Worm (Caenorhabditis elegans) whole organism, late embryonic: ENCODE measurements around the gene bath-47.
"Not testable (repeated sequence)": the region's sequence is repeated elsewhere in the genome, so short reads cannot be mapped to it uniquely, and the experiment has no call there.

Experiments used
- K02D7.2 ChIP-seq: sonication (generic microtip); optimal IDR thresholded peaks from 2 replicates; lab custom pipeline; 2017; ENCODE audit warnings: mild to moderate bottlenecking, missing genetic modification characterization, missing compliant biosample characterization
- T23F11.4 ChIP-seq: fragments of 200-800 bp; sonication (Bioruptor generic); optimal IDR thresholded peaks from 2 replicates; lab custom pipeline; 2018; ENCODE audit warnings: mild to moderate bottlenecking, missing genetic modification characterization, missing compliant biosample characterization
- ahr-1 ChIP-seq: sonication (generic microtip); optimal IDR thresholded peaks from 2 replicates; lab custom pipeline; 2016; ENCODE audit warnings: missing genetic modification characterization, missing compliant biosample characterization
- ceh-14 ChIP-seq: sonication (generic microtip); optimal IDR thresholded peaks from 2 replicates; lab custom pipeline; 2016; ENCODE audit warnings: missing genotype, missing genetic modification characterization, missing compliant biosample characterization
- ceh-18 ChIP-seq: sonication (generic microtip); optimal IDR thresholded peaks from 2 replicates; lab custom pipeline; 2016; ENCODE audit warnings: missing genetic modification characterization, missing compliant biosample characterization
- ceh-19 ChIP-seq: fragments of 200-800 bp; sonication (Bioruptor generic); optimal IDR thresholded peaks from 2 replicates; lab custom pipeline; 2018; ENCODE audit warnings: mild to moderate bottlenecking, missing genetic modification characterization, missing compliant biosample characterization
- ceh-24 ChIP-seq: sonication (generic microtip); optimal IDR thresholded peaks from 2 replicates; lab custom pipeline; 2016; ENCODE audit warnings: mild to moderate bottlenecking, missing genetic modification characterization, missing compliant biosample characterization
- ceh-30 ChIP-seq: fragments of 150-350 bp; optimal IDR thresholded peaks from 2 replicates; lab custom pipeline; 2014; ENCODE audit warnings: missing biosample characterization, missing genetic modification characterization
- ceh-31 ChIP-seq: sonication (generic microtip); optimal IDR thresholded peaks from 2 replicates; lab custom pipeline; 2016; ENCODE audit warnings: missing genetic modification characterization, missing compliant biosample characterization
- ceh-34 ChIP-seq: sonication (generic microtip); optimal IDR thresholded peaks from 2 replicates; lab custom pipeline; 2016; ENCODE audit warnings: mild to moderate bottlenecking, missing genetic modification characterization, missing compliant biosample characterization
- ceh-45 ChIP-seq: fragments of 200-800 bp; sonication (Bioruptor generic); IDR thresholded peaks from 2 replicates; pipeline ENCODE4 v1.3.6; 2022; ENCODE audit warnings: missing genetic modification reagents, missing genetic modification characterization, missing compliant biosample characterization
- ceh-48 ChIP-seq: sonication (generic microtip); optimal IDR thresholded peaks from 2 replicates; lab custom pipeline; 2016; ENCODE audit warnings: missing genetic modification characterization, inconsistent platforms, missing compliant biosample characterization
- ceh-9 ChIP-seq: sonication (generic microtip); optimal IDR thresholded peaks from 2 replicates; lab custom pipeline; 2016; ENCODE audit warnings: mild to moderate bottlenecking, missing genetic modification characterization, inconsistent platforms, missing compliant biosample characterization
- elt-4 ChIP-seq: sonication (generic microtip); optimal IDR thresholded peaks from 2 replicates; lab custom pipeline; 2016; ENCODE audit warnings: missing genetic modification characterization, missing compliant biosample characterization
- ets-4 ChIP-seq: sonication (generic microtip); optimal IDR thresholded peaks from 2 replicates; lab custom pipeline; 2016; ENCODE audit warnings: missing genetic modification characterization, missing compliant biosample characterization
- fax-1 ChIP-seq: sonication (generic microtip); optimal IDR thresholded peaks from 2 replicates; lab custom pipeline; 2016; ENCODE audit warnings: missing genotype, missing genetic modification characterization, missing compliant biosample characterization
- fkh-10 ChIP-seq: fragments of 150-350 bp; optimal IDR thresholded peaks from 2 replicates; lab custom pipeline; 2014; ENCODE audit warnings: missing biosample characterization, missing genetic modification reagents, missing genetic modification characterization
- fkh-6 ChIP-seq: sonication (generic microtip); optimal IDR thresholded peaks from 2 replicates; lab custom pipeline; 2016; ENCODE audit warnings: missing genetic modification characterization, missing compliant biosample characterization
- hlh-13 ChIP-seq: fragments of 200-800 bp; sonication (Bioruptor generic); optimal IDR thresholded peaks from 2 replicates; lab custom pipeline; 2018; ENCODE audit warnings: mild to moderate bottlenecking, missing genetic modification characterization, missing compliant biosample characterization
- madf-2 ChIP-seq: sonication (generic microtip); optimal IDR thresholded peaks from 2 replicates; lab custom pipeline; 2017; ENCODE audit warnings: missing genetic modification characterization, missing compliant biosample characterization
- nfya-1 ChIP-seq: sonication (generic microtip); optimal IDR thresholded peaks from 2 replicates; lab custom pipeline; 2017; ENCODE audit warnings: missing genetic modification characterization, mild to moderate bottlenecking, missing compliant biosample characterization, antibody characterized with exemption, moderate library complexity
- nhr-11 ChIP-seq: fragments of 150-350 bp; optimal IDR thresholded peaks from 2 replicates; lab custom pipeline; 2014; ENCODE audit warnings: missing biosample characterization, missing genetic modification characterization
- nhr-232 ChIP-seq: sonication (generic microtip); optimal IDR thresholded peaks from 2 replicates; lab custom pipeline; 2016; ENCODE audit warnings: missing genetic modification characterization, missing compliant biosample characterization
- npax-4 ChIP-seq: sonication (generic microtip); optimal IDR thresholded peaks from 2 replicates; lab custom pipeline; 2016; ENCODE audit warnings: missing genetic modification characterization, missing compliant biosample characterization
- pag-3 ChIP-seq: sonication (generic microtip); optimal IDR thresholded peaks from 2 replicates; lab custom pipeline; 2016; ENCODE audit warnings: missing compliant biosample characterization, missing genetic modification characterization, borderline replicate concordance
- pha-2 ChIP-seq: sonication (generic microtip); optimal IDR thresholded peaks from 2 replicates; lab custom pipeline; 2017; ENCODE audit warnings: mild to moderate bottlenecking, missing genetic modification characterization, missing compliant biosample characterization
- rnt-1 ChIP-seq: sonication (generic microtip); optimal IDR thresholded peaks from 2 replicates; lab custom pipeline; 2016; ENCODE audit warnings: missing genetic modification characterization, missing compliant biosample characterization
- sdc-2 ChIP-seq: sonication (generic microtip); optimal IDR thresholded peaks from 2 replicates; lab custom pipeline; 2016; ENCODE audit warnings: missing genotype, missing genetic modification characterization, missing compliant biosample characterization
- sox-4 ChIP-seq: sonication (generic microtip); optimal IDR thresholded peaks from 2 replicates; lab custom pipeline; 2017; ENCODE audit warnings: mild to moderate bottlenecking, missing genetic modification characterization, inconsistent platforms, missing compliant biosample characterization
- tbx-2 ChIP-seq: sonication (generic microtip); optimal IDR thresholded peaks from 2 replicates; lab custom pipeline; 2016; ENCODE audit warnings: missing genetic modification characterization, missing compliant biosample characterization
- unc-3 ChIP-seq, 2 experiments: fragments of 200-800 bp in 1 of 2; sonication (Bioruptor generic) in 1 of 2; sonication (generic microtip) in 1 of 2; conservative IDR thresholded peaks in 1 of 2; optimal IDR thresholded peaks in 1 of 2; 2 replicates each; pipeline versions ENCODE4 v1.3.6 to Lab custom; 2016 to 2022; ENCODE audit warnings: missing compliant biosample characterization in 2 of 2, missing genetic modification characterization in 2 of 2, missing genetic modification reagents in 1 of 2
- unc-42 ChIP-seq: sonication (generic microtip); optimal IDR thresholded peaks from 2 replicates; lab custom pipeline; 2016; ENCODE audit warnings: missing genotype, missing genetic modification characterization, missing compliant biosample characterization

The bath-47 gene

ce11 chrII:1627783-1628182, 26.2 kb downstream of the bath-47 start, which contains the start of gene C08E3.15:
C08E3.15 (minus strand) TSS chrII:1627883.
- TF ChIP-seq ahr-1 (tag; lab: Kevin White, UChicago); ceh-24 (tag; lab: Kevin White, UChicago); hlh-13 (GFP tag; lab: Kevin White, UChicago): not testable (repeated sequence)

- TF ChIP-seq ceh-19 (GFP tag; lab: Kevin White, UChicago); fkh-10 (GFP tag; lab: Kevin White, UChicago); tbx-2: not testable (repeated sequence)
Observed at ce11 chrII:1632216-1632615, 30.6 kb downstream of the bath-47 start, which contains the start of gene C08E3.13. C08E3.13 (minus strand) TSS chrII:1632316.

- TF ChIP-seq ceh-31, sdc-2, ceh-34 (tag; lab: Kevin White, UChicago): not testable (repeated sequence)
Observed at ce11 chrII:1633490-1633889, 31.9 kb downstream of the bath-47 start, which contains the start of gene C08E3.1. C08E3.1 (plus strand) TSS chrII:1633790.

ce11 chrII:1635969-1636368, 34.4 kb downstream of the bath-47 start:
- TF ChIP-seq ceh-18 (tag; lab: Kevin White, UChicago) (no peak), ceh-14 (tag; lab: Kevin White, UChicago) (no peak), sox-4 (no peak), nhr-11 (tag; lab: Kevin White, UChicago) (no peak), nhr-232 (tag; lab: Kevin White, UChicago) (no peak), ets-4 (tag; lab: Kevin White, UChicago) (no peak), sdc-2 (tag; lab: Kevin White, UChicago) (no peak)

- TF ChIP-seq nhr-232 (tag; lab: Kevin White, UChicago); fkh-6; ceh-9 (tag; lab: Kevin White, UChicago): not testable (repeated sequence)
Observed at ce11 chrII:1636392-1636791, 34.8 kb downstream of the bath-47 start, which contains the start of gene srg-20. srg-20 (plus strand) TSS chrII:1636692.

- TF ChIP-seq K02D7.2 (no peak), ceh-30 (tag; lab: Kevin White, UChicago) (no peak), pag-3 (no peak), ahr-1 (tag; lab: Kevin White, UChicago) (no peak), unc-3 (GFP tag; conservative IDR thresholded peaks at IDR 0.05; lab: Robert Waterston, UW) (no peak), unc-3 (tag; optimal IDR thresholded peaks at IDR 0.05; lab: Kevin White, UChicago) (no peak), unc-42 (tag; lab: Kevin White, UChicago) (no peak)
Observed at ce11 chrII:1640496-1640895, 38.9 kb downstream of the bath-47 start, which contains the start of gene srh-72. srh-72 (minus strand) TSS chrII:1640596.

- TF ChIP-seq T23F11.4 (GFP tag; lab: Kevin White, UChicago) (no peak), K02D7.2 (no peak), ceh-48 (tag; lab: Kevin White, UChicago) (no peak), ceh-45 (no peak), nfya-1 (no peak), madf-2 (tag; lab: Kevin White, UChicago) (no peak), pag-3 (no peak), npax-4 (tag; lab: Kevin White, UChicago) (no peak), pha-2 (tag; lab: Kevin White, UChicago) (no peak), rnt-1 (tag; lab: Kevin White, UChicago) (no peak), tbx-2 (no peak), fkh-10 (GFP tag; lab: Kevin White, UChicago) (no peak), fax-1 (tag; lab: Kevin White, UChicago) (no peak), elt-4 (tag; lab: Kevin White, UChicago) (no peak)
- TF ChIP-seq, all 69 proteins: peak for 0
Observed at ce11 chrII:1644777-1645348, 43.3 kb downstream of the bath-47 start, which contains the start of gene ZC204.6. ZC204.6 (minus strand) TSS chrII:1644827.
